Fruit fly (Drosophila melanogaster) whole organism, embryonic: ENCODE data around the gene pod1.

Experiments used
- ATbp ChIP-seq: fragments of 200-800 bp; sonication (Bioruptor generic); optimal IDR thresholded peaks from 2 replicates; lab custom pipeline; 2017; ENCODE audit warnings: missing biosample characterization, mild to moderate bottlenecking, missing genetic modification characterization, missing genetic modification reagents
- Atf-2 ChIP-seq: fragments of 200-800 bp; sonication (Bioruptor generic); optimal IDR thresholded peaks from 2 replicates; lab custom pipeline; 2016; ENCODE audit warnings: missing biosample characterization, missing genetic modification characterization
- B-H2 ChIP-seq: fragments of 200-800 bp; sonication (Bioruptor generic); optimal IDR thresholded peaks from 2 replicates; lab custom pipeline; 2018; ENCODE audit warnings: missing biosample characterization, mild to moderate bottlenecking, missing genetic modification characterization
- CG10321 ChIP-seq: fragments of 200-800 bp; sonication (Bioruptor generic); IDR thresholded peaks from 2 replicates; pipeline ENCODE4 v1.3.6; 2022; ENCODE audit warnings: missing biosample characterization, missing genetic modification characterization
- CG10654 ChIP-seq: fragments of 200-800 bp; sonication (Bioruptor generic); optimal IDR thresholded peaks from 2 replicates; lab custom pipeline; 2016; ENCODE audit warnings: missing biosample characterization, missing genetic modification characterization
- CG11560 ChIP-seq: fragments of 200-800 bp; sonication (Bioruptor generic); IDR thresholded peaks from 3 replicates; pipeline ENCODE4 v1.3.6; 2022; ENCODE audit warnings: missing biosample characterization, missing genetic modification characterization
- CG11695 ChIP-seq: fragments of 200-800 bp; sonication (Bioruptor generic); IDR thresholded peaks from 3 replicates; pipeline ENCODE4 v1.3.6; 2022; ENCODE audit warnings: missing biosample characterization, missing genetic modification characterization
- CG14014 ChIP-seq: fragments of 200-800 bp; sonication (Bioruptor generic); IDR thresholded peaks from 2 replicates; pipeline ENCODE4 v1.3.6; 2022; ENCODE audit warnings: missing biosample characterization, missing genetic modification characterization
- CG15073 ChIP-seq: fragments of 200-800 bp; sonication (Bioruptor generic); optimal IDR thresholded peaks from 2 replicates; lab custom pipeline; 2016; ENCODE audit warnings: missing biosample characterization, missing genetic modification characterization
- CG15269 ChIP-seq: fragments of 200-800 bp; sonication (Bioruptor generic); optimal IDR thresholded peaks from 2 replicates; lab custom pipeline; 2018; ENCODE audit warnings: missing biosample characterization, mild to moderate bottlenecking, missing genetic modification characterization, moderate library complexity
- CG15514 ChIP-seq: fragments of 200-800 bp; sonication (Bioruptor generic); optimal IDR thresholded peaks from 3 replicates; lab custom pipeline; 2017; ENCODE audit warnings: missing biosample characterization, missing genetic modification characterization, mild to moderate bottlenecking, moderate library complexity, missing genetic modification reagents
- CG16779 ChIP-seq: fragments of 200-800 bp; sonication (Bioruptor generic); IDR thresholded peaks from 2 replicates; pipeline ENCODE4 v1.3.6; 2022; ENCODE audit warnings: missing biosample characterization, missing genetic modification characterization
- CG17359 ChIP-seq: fragments of 200-800 bp; sonication (Bioruptor generic); optimal IDR thresholded peaks from 3 replicates; lab custom pipeline; 2018; ENCODE audit warnings: missing biosample characterization, mild to moderate bottlenecking, missing genetic modification characterization, moderate library complexity
- CG17612 ChIP-seq: fragments of 200-800 bp; sonication (Bioruptor generic); IDR thresholded peaks from 2 replicates; pipeline ENCODE4 v1.3.6; 2022; ENCODE audit warnings: missing biosample characterization, missing genetic modification characterization
- CG1792 ChIP-seq: fragments of 200-800 bp; sonication (Bioruptor generic); optimal IDR thresholded peaks from 2 replicates; lab custom pipeline; 2016; ENCODE audit warnings: missing biosample characterization, missing genetic modification characterization
- CG3407 ChIP-seq: fragments of 200-800 bp; sonication (Bioruptor generic); optimal IDR thresholded peaks from 2 replicates; lab custom pipeline; 2018; ENCODE audit warnings: missing biosample characterization, mild to moderate bottlenecking, missing genetic modification characterization
- CG6689 ChIP-seq: fragments of 200-800 bp; sonication (Bioruptor generic); IDR thresholded peaks from 2 replicates; pipeline ENCODE4 v1.3.6; 2022; ENCODE audit warnings: missing biosample characterization, missing genetic modification characterization
- CG6813 ChIP-seq: fragments of 200-800 bp; sonication (Bioruptor generic); optimal IDR thresholded peaks from 2 replicates; lab custom pipeline; 2017; ENCODE audit warnings: missing biosample characterization, missing genetic modification characterization, mild to moderate bottlenecking, moderate library complexity, missing genetic modification reagents
- CG7963 ChIP-seq: fragments of 200-800 bp; sonication (Bioruptor generic); IDR thresholded peaks from 3 replicates; pipeline ENCODE4 v1.3.6; 2022; ENCODE audit warnings: missing biosample characterization, missing genetic modification characterization; ENCODE audit not compliant: partially characterized antibody
- D19A ChIP-seq: fragments of 200-800 bp; optimal IDR thresholded peaks from 3 replicates; lab custom pipeline; 2019; ENCODE audit warnings: missing biosample characterization, mild to moderate bottlenecking, missing genetic modification characterization, moderate library complexity
- Fer1 ChIP-seq: fragments of 200-800 bp; sonication (Bioruptor generic); optimal IDR thresholded peaks from 2 replicates; lab custom pipeline; 2017; ENCODE audit warnings: missing biosample characterization, mild to moderate bottlenecking, missing genetic modification characterization
- Hmx ChIP-seq: fragments of 200-800 bp; sonication (Bioruptor generic); optimal IDR thresholded peaks from 2 replicates; lab custom pipeline; 2016; ENCODE audit warnings: missing biosample characterization, missing genetic modification characterization
- Jarid2 ChIP-seq: fragments of 200-800 bp; sonication (Bioruptor generic); optimal IDR thresholded peaks from 3 replicates; lab custom pipeline; 2017; ENCODE audit warnings: mild to moderate bottlenecking, missing biosample characterization, missing genetic modification reagents, missing genetic modification characterization
- Lhr ChIP-seq: fragments of 200-800 bp; sonication (Bioruptor generic); optimal IDR thresholded peaks from 3 replicates; lab custom pipeline; 2017; ENCODE audit warnings: mild to moderate bottlenecking, missing biosample characterization, missing genetic modification reagents, missing genetic modification characterization
- PHDP ChIP-seq: fragments of 200-800 bp; sonication (Bioruptor generic); optimal IDR thresholded peaks from 3 replicates; lab custom pipeline; 2018; ENCODE audit warnings: missing biosample characterization, mild to moderate bottlenecking, missing genetic modification characterization, moderate library complexity
- Pdp1 ChIP-seq, 2 experiments: fragments of 200-800 bp; sonication (Bioruptor generic); optimal IDR thresholded peaks; 3 replicates each; lab custom pipeline; 2016; ENCODE audit warnings: missing biosample characterization in 2 of 2, missing genetic modification characterization in 2 of 2, mild to moderate bottlenecking in 1 of 2, moderate library complexity in 1 of 2
- Ravus ChIP-seq: fragments of 200-800 bp; sonication (Bioruptor generic); IDR thresholded peaks from 2 replicates; pipeline ENCODE4 v1.3.6; 2022; ENCODE audit warnings: missing biosample characterization, missing genetic modification characterization
- Rfx ChIP-seq: fragments of 200-800 bp; sonication (Bioruptor generic); IDR thresholded peaks from 2 replicates; pipeline ENCODE4 v1.3.6; 2022; ENCODE audit warnings: missing biosample characterization, missing genetic modification characterization
- Side ChIP-seq: fragments of 200-800 bp; sonication (Bioruptor generic); optimal IDR thresholded peaks from 2 replicates; lab custom pipeline; 2016; ENCODE audit warnings: missing biosample characterization, missing genetic modification characterization
- bbx ChIP-seq: fragments of 200-800 bp; sonication (Bioruptor generic); IDR thresholded peaks from 2 replicates; pipeline ENCODE4 v1.3.6; 2022; ENCODE audit warnings: missing biosample characterization, missing genetic modification characterization; ENCODE audit not compliant: partially characterized antibody
- bigmax ChIP-seq: fragments of 200-800 bp; sonication (Bioruptor generic); optimal IDR thresholded peaks from 2 replicates; lab custom pipeline; 2018; ENCODE audit warnings: missing biosample characterization, mild to moderate bottlenecking, missing genetic modification characterization
- crp ChIP-seq, 2 experiments: fragments of 200-800 bp; sonication (Bioruptor generic); optimal IDR thresholded peaks; 2 replicates in 1 of 2; 3 replicates in 1 of 2; lab custom pipeline; 2017; ENCODE audit warnings: missing biosample characterization in 2 of 2, missing genetic modification characterization in 2 of 2, mild to moderate bottlenecking in 1 of 2, moderate library complexity in 1 of 2
- disco-r ChIP-seq: fragments of 200-800 bp; sonication (Bioruptor generic); optimal IDR thresholded peaks from 2 replicates; lab custom pipeline; 2016; ENCODE audit warnings: missing biosample characterization, missing genetic modification characterization
- dm ChIP-seq: fragments of 200-800 bp; sonication (Bioruptor generic); optimal IDR thresholded peaks from 3 replicates; lab custom pipeline; 2016; ENCODE audit warnings: missing biosample characterization, missing genetic modification characterization
- dmrt99B ChIP-seq: fragments of 200-800 bp; sonication (Bioruptor generic); optimal IDR thresholded peaks from 2 replicates; lab custom pipeline; 2018; ENCODE audit warnings: missing biosample characterization, mild to moderate bottlenecking, missing genetic modification characterization, moderate library complexity
- fd64A ChIP-seq: fragments of 200-800 bp; sonication (Bioruptor generic); optimal IDR thresholded peaks from 3 replicates; lab custom pipeline; 2018; ENCODE audit warnings: missing biosample characterization, mild to moderate bottlenecking, missing genetic modification characterization
- ftz-f1 ChIP-seq: fragments of 200-800 bp; sonication (Bioruptor generic); optimal IDR thresholded peaks from 2 replicates; lab custom pipeline; 2016; ENCODE audit warnings: missing biosample characterization, missing genetic modification characterization
- h ChIP-seq: fragments of >200 bp; optimal IDR thresholded peaks from 2 replicates; lab custom pipeline; 2017
- inv ChIP-seq: fragments of 200-800 bp; sonication (Bioruptor generic); IDR thresholded peaks from 2 replicates; pipeline ENCODE4 v1.3.6; 2022; ENCODE audit warnings: missing biosample characterization, missing genetic modification characterization; ENCODE audit not compliant: partially characterized antibody
- klu ChIP-seq: fragments of 200-800 bp; sonication (Bioruptor generic); IDR thresholded peaks from 2 replicates; pipeline ENCODE4 v1.3.6; 2022; ENCODE audit warnings: missing biosample characterization, missing genetic modification characterization
- lab ChIP-seq: fragments of 200-800 bp; sonication (Bioruptor generic); optimal IDR thresholded peaks from 3 replicates; lab custom pipeline; 2017; ENCODE audit warnings: missing biosample characterization, missing genetic modification characterization, mild to moderate bottlenecking, moderate library complexity, missing genetic modification reagents
- luna ChIP-seq: fragments of 200-800 bp; sonication (Bioruptor generic); optimal IDR thresholded peaks from 2 replicates; lab custom pipeline; 2016; ENCODE audit warnings: missing biosample characterization, missing genetic modification characterization
- mam ChIP-seq: fragments of 200-800 bp; sonication (Bioruptor generic); optimal IDR thresholded peaks from 3 replicates; lab custom pipeline; 2016; ENCODE audit warnings: missing biosample characterization, missing genetic modification characterization
- oc ChIP-seq: fragments of 200-800 bp; sonication (Bioruptor generic); optimal IDR thresholded peaks from 2 replicates; lab custom pipeline; 2018; ENCODE audit warnings: missing biosample characterization, mild to moderate bottlenecking, missing genetic modification characterization, moderate library complexity
- otp ChIP-seq: fragments of 200-800 bp; sonication (Bioruptor generic); IDR thresholded peaks from 3 replicates; pipeline ENCODE4, ENCODE4 v1.3.6; 2022; ENCODE audit warnings: missing biosample characterization, missing genetic modification characterization
- phol ChIP-seq: fragments of 200-800 bp; sonication (Bioruptor generic); optimal IDR thresholded peaks from 3 replicates; lab custom pipeline; 2018; ENCODE audit warnings: missing biosample characterization, mild to moderate bottlenecking, missing genetic modification characterization, moderate library complexity
- pnt ChIP-seq: fragments of 200-800 bp; sonication (Bioruptor generic); optimal IDR thresholded peaks from 3 replicates; lab custom pipeline; 2016; ENCODE audit warnings: missing biosample characterization, missing genetic modification characterization
- pzg ChIP-seq: fragments of 200-800 bp; sonication (Bioruptor generic); optimal IDR thresholded peaks from 3 replicates; lab custom pipeline; 2018; ENCODE audit warnings: missing biosample characterization, mild to moderate bottlenecking, missing genetic modification characterization, moderate library complexity
- repo ChIP-seq: fragments of 200-800 bp; sonication (Bioruptor generic); optimal IDR thresholded peaks from 2 replicates; lab custom pipeline; 2016; ENCODE audit warnings: missing biosample characterization, missing genetic modification characterization
- tgo ChIP-seq: fragments of 200-800 bp; sonication (Bioruptor generic); IDR thresholded peaks from 3 replicates; pipeline ENCODE4 v1.3.6; 2022; ENCODE audit warnings: missing biosample characterization, missing genetic modification characterization
- wek ChIP-seq: fragments of 200-800 bp; sonication (Bioruptor generic); optimal IDR thresholded peaks from 3 replicates; lab custom pipeline; 2018; ENCODE audit warnings: missing biosample characterization, mild to moderate bottlenecking, missing genetic modification characterization, moderate library complexity

The pod1 gene

DNA sequence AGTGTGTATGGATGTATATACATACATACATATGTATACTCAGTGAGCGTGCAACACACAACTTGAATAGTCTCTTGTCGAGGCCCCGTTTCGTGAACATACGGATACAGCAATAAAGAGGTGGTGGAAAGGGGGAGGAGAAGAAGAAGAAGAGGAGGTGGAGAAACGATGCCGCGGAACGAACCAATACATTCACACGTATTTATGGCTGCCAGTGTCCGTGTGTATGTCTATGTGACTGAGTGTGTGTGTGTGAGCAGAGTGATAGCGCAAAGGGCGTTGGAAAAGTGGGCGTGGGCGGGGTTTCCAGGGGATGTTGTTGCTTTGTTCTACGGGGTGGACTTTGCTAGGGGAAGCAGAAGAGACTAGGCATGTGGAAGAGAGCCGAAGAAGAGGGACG, 49.9 kb downstream of the pod1 start:
- TF ChIP-seq CG17359 (tag; lab: Kevin White, UChicago) (no peak), CG10321 (no peak), CG6689 (GFP tag; lab: Robert Waterston, UW) (no peak), Side (GFP tag; lab: Kevin White, UChicago) (no peak), dmrt99B (no peak), pnt (GFP tag; lab: Kevin White, UChicago) (no peak), PHDP (tag; lab: Kevin White, UChicago) (no peak), Atf-2 (no peak), Rfx (GFP tag; lab: Robert Waterston, UW) (0 out of 2 replicates have a peak, but pooled peaks have one; percentile 25), CG1792 (GFP tag; lab: Kevin White, UChicago) (no peak), CG6813 (no peak), ATbp (GFP tag; lab: Kevin White, UChicago) (no peak), CG11695 (no peak), CG7963 (GFP tag; lab: Robert Waterston, UW) (no peak), CG16779 (GFP tag; lab: Robert Waterston, UW) (no peak), mam (GFP tag; lab: Kevin White, UChicago) (no peak), lab (GFP tag; lab: Kevin White, UChicago) (peak; percentile 66), CG11560 (tag; lab: Robert Waterston, UW) (no peak), CG17612 (no peak), Hmx (GFP tag; lab: Kevin White, UChicago) (no peak), Pdp1 (GFP tag; optimal IDR thresholded peaks at IDR 0.05; lab: Kevin White, UChicago) (no peak), inv (no peak), pzg (GFP tag; lab: Kevin White, UChicago) (peak; percentile 10), crp (GFP tag; optimal IDR thresholded peaks at IDR 0.05; lab: Kevin White, UChicago) (no peak), h (lab: Kevin White, UChicago) (no peak), phol (tag; lab: Kevin White, UChicago) (peak; percentile 10), disco-r (no peak), CG14014 (GFP tag; lab: Robert Waterston, UW) (peak; percentile 19; the same call in 1 of the 2 replicates), CG15269 (tag; lab: Kevin White, UChicago) (no peak), CG15514 (GFP tag; lab: Kevin White, UChicago) (peak; percentile 3), Jarid2 (GFP tag; lab: Kevin White, UChicago) (no peak), ftz-f1 (peak; percentile 22), luna (GFP tag; lab: Kevin White, UChicago) (no peak), CG10654 (GFP tag; lab: Kevin White, UChicago) (no peak), bigmax (peak; percentile 8), bbx (no peak), B-H2 (peak; percentile 54), wek (GFP tag; lab: Kevin White, UChicago) (peak; percentile 21), D19A (tag; lab: Kevin White, UChicago) (no peak), CG3407 (GFP tag; lab: Kevin White, UChicago) (no peak), fd64A (GFP tag; lab: Kevin White, UChicago) (no peak), oc (tag; lab: Kevin White, UChicago) (peak; percentile 0), tgo (GFP tag; lab: Robert Waterston, UW) (no peak), otp (GFP tag; lab: Robert Waterston, UW) (no peak), repo (GFP tag; lab: Kevin White, UChicago) (no peak), Fer1 (GFP tag; lab: Kevin White, UChicago) (peak; percentile 3), Lhr (GFP tag; lab: Kevin White, UChicago) (no peak), dm (GFP tag; lab: Kevin White, UChicago) (no peak), klu (GFP tag; lab: Robert Waterston, UW) (no peak), Ravus (no peak), CG15073 (GFP tag; lab: Kevin White, UChicago) (no peak)
